Fruit fly (Drosophila melanogaster) whole organism, embryonic: ENCODE measurements around the gene CG32369.

Experiments
- Adf1 ChIP-seq: fragments of 200-800 bp; sonication (Bioruptor generic); IDR thresholded peaks from 2 replicates; pipeline ENCODE4 v1.3.6; 2022; ENCODE audit warnings: missing biosample characterization, missing genetic modification characterization
- Antp ChIP-seq: fragments of 200-800 bp; sonication (Bioruptor generic); optimal IDR thresholded peaks from 3 replicates; lab custom pipeline; 2016; ENCODE audit warnings: missing biosample characterization, missing genetic modification characterization
- BEAF-32 ChIP-seq: fragments of 200-800 bp; sonication (Bioruptor generic); optimal IDR thresholded peaks from 3 replicates; lab custom pipeline; 2017; ENCODE audit warnings: missing biosample characterization, missing genetic modification characterization, mild to moderate bottlenecking, moderate library complexity, missing genetic modification reagents
- CG1024 ChIP-seq: fragments of 200-800 bp; sonication (Bioruptor generic); IDR thresholded peaks from 2 replicates; pipeline ENCODE4 v1.3.6; 2022; ENCODE audit warnings: missing biosample characterization, missing genetic modification characterization
- CG11504 ChIP-seq: fragments of 200-800 bp; sonication (Bioruptor generic); optimal IDR thresholded peaks from 3 replicates; lab custom pipeline; 2019; ENCODE audit warnings: missing biosample characterization, mild to moderate bottlenecking, missing genetic modification characterization, moderate library complexity
- CG12219 ChIP-seq: fragments of 200-800 bp; sonication (Bioruptor generic); optimal IDR thresholded peaks from 3 replicates; lab custom pipeline; 2018; ENCODE audit warnings: missing biosample characterization, mild to moderate bottlenecking, missing genetic modification characterization
- CG12769 ChIP-seq: fragments of 200-800 bp; sonication (Bioruptor generic); optimal IDR thresholded peaks from 2 replicates; lab custom pipeline; 2019; ENCODE audit warnings: missing biosample characterization, mild to moderate bottlenecking, missing genetic modification characterization, moderate library complexity
- CG13123 ChIP-seq: fragments of 200-800 bp; sonication (Bioruptor generic); optimal IDR thresholded peaks from 2 replicates; lab custom pipeline; 2016; ENCODE audit warnings: missing biosample characterization, missing genetic modification characterization
- CG17385 ChIP-seq: fragments of 200-800 bp; sonication (Bioruptor generic); optimal IDR thresholded peaks from 3 replicates; lab custom pipeline; 2018; ENCODE audit warnings: missing biosample characterization, mild to moderate bottlenecking, missing genetic modification characterization
- CG18599 ChIP-seq: fragments of 200-800 bp; sonication (Bioruptor generic); optimal IDR thresholded peaks from 3 replicates; lab custom pipeline; 2017; ENCODE audit warnings: missing biosample characterization, missing genetic modification characterization, mild to moderate bottlenecking, moderate library complexity, missing genetic modification reagents
- CG2678 ChIP-seq: fragments of 200-800 bp; sonication (Bioruptor generic); optimal IDR thresholded peaks from 3 replicates; lab custom pipeline; 2019; ENCODE audit warnings: missing biosample characterization, mild to moderate bottlenecking, missing genetic modification characterization, moderate library complexity
- CG30431 ChIP-seq: fragments of 200-800 bp; sonication (Bioruptor generic); optimal IDR thresholded peaks from 2 replicates; lab custom pipeline; 2017; ENCODE audit warnings: missing biosample characterization, missing genetic modification characterization
- CG32767 ChIP-seq: fragments of 200-800 bp; sonication (Bioruptor generic); IDR thresholded peaks from 2 replicates; pipeline ENCODE4 v1.3.6; 2022; ENCODE audit warnings: missing biosample characterization, missing genetic modification characterization
- CG42726 ChIP-seq: fragments of 200-800 bp; sonication (Bioruptor generic); IDR thresholded peaks from 2 replicates; pipeline ENCODE4 v1.3.6; 2022; ENCODE audit warnings: missing biosample characterization, missing genetic modification characterization; ENCODE audit not compliant: partially characterized antibody
- CG5245 ChIP-seq: fragments of 200-800 bp; sonication (Bioruptor generic); optimal IDR thresholded peaks from 3 replicates; lab custom pipeline; 2016; ENCODE audit warnings: missing biosample characterization, missing genetic modification characterization
- CG7556 ChIP-seq: fragments of 200-800 bp; sonication (Bioruptor generic); optimal IDR thresholded peaks from 2 replicates; lab custom pipeline; 2017; ENCODE audit warnings: missing biosample characterization, mild to moderate bottlenecking, missing genetic modification characterization
- CG8089 ChIP-seq: fragments of 200-800 bp; sonication (Bioruptor generic); optimal IDR thresholded peaks from 3 replicates; lab custom pipeline; 2016; ENCODE audit warnings: missing biosample characterization, missing genetic modification characterization
- CG8290 ChIP-seq, 3 experiments: fragments of 200-800 bp; sonication (Bioruptor generic); optimal IDR thresholded peaks; 2 replicates each; lab custom pipeline; 2016 to 2019; ENCODE audit warnings: missing biosample characterization in 3 of 3, missing genetic modification characterization in 3 of 3, mild to moderate bottlenecking in 2 of 3, moderate library complexity in 1 of 3
- D19A ChIP-seq: fragments of 200-800 bp; optimal IDR thresholded peaks from 3 replicates; lab custom pipeline; 2019; ENCODE audit warnings: missing biosample characterization, mild to moderate bottlenecking, missing genetic modification characterization, moderate library complexity
- Dip3 ChIP-seq: fragments of 200-800 bp; sonication (Bioruptor generic); optimal IDR thresholded peaks from 3 replicates; lab custom pipeline; 2016; ENCODE audit warnings: missing biosample characterization, missing genetic modification characterization
- Dref ChIP-seq: fragments of 200-800 bp; sonication (Bioruptor generic); IDR thresholded peaks from 2 replicates; pipeline ENCODE4 v1.3.6; 2022; ENCODE audit warnings: missing biosample characterization, missing genetic modification characterization
- Hand ChIP-seq: fragments of 200-800 bp; sonication (Bioruptor generic); optimal IDR thresholded peaks from 2 replicates; lab custom pipeline; 2017; ENCODE audit warnings: mild to moderate bottlenecking, missing biosample characterization, missing genetic modification reagents, missing genetic modification characterization
- Meics ChIP-seq: fragments of 200-800 bp; sonication (Bioruptor generic); optimal IDR thresholded peaks from 2 replicates; lab custom pipeline; 2017; ENCODE audit warnings: missing biosample characterization, mild to moderate bottlenecking, missing genetic modification characterization
- Neu2 ChIP-seq: fragments of 200-800 bp; sonication (Bioruptor generic); optimal IDR thresholded peaks from 3 replicates; lab custom pipeline; 2016; ENCODE audit warnings: missing biosample characterization, missing genetic modification characterization, borderline replicate concordance
- NfI ChIP-seq: fragments of 200-800 bp; sonication (Bioruptor generic); optimal IDR thresholded peaks from 3 replicates; lab custom pipeline; 2018; ENCODE audit warnings: missing biosample characterization, mild to moderate bottlenecking, missing genetic modification characterization, moderate library complexity
- Opbp ChIP-seq: fragments of 200-800 bp; sonication (Bioruptor generic); IDR thresholded peaks from 3 replicates; pipeline ENCODE4 v1.3.6; 2022; ENCODE audit warnings: missing biosample characterization, missing genetic modification characterization; ENCODE audit not compliant: partially characterized antibody
- Sox102F ChIP-seq: fragments of 200-800 bp; sonication (Bioruptor generic); optimal IDR thresholded peaks from 2 replicates; lab custom pipeline; 2018; ENCODE audit warnings: missing biosample characterization, mild to moderate bottlenecking, missing genetic modification characterization, moderate library complexity
- TFAM ChIP-seq: fragments of 200-800 bp; sonication (Bioruptor generic); optimal IDR thresholded peaks from 2 replicates; lab custom pipeline; 2017; ENCODE audit warnings: missing biosample characterization, missing genetic modification characterization, inconsistent platforms
- abd-A ChIP-seq: fragments of 200-800 bp; sonication (Bioruptor generic); optimal IDR thresholded peaks from 3 replicates; lab custom pipeline; 2019; ENCODE audit warnings: missing biosample characterization, mild to moderate bottlenecking, missing genetic modification characterization, moderate library complexity
- bsh ChIP-seq, 2 experiments: fragments of 200-800 bp; sonication (Bioruptor generic); optimal IDR thresholded peaks; 2 replicates each; lab custom pipeline; 2017 to 2018; ENCODE audit warnings: mild to moderate bottlenecking in 2 of 2, missing biosample characterization in 2 of 2, missing genetic modification characterization in 2 of 2, moderate library complexity in 1 of 2
- caup ChIP-seq: fragments of 200-800 bp; sonication (Bioruptor generic); optimal IDR thresholded peaks from 3 replicates; lab custom pipeline; 2017; ENCODE audit warnings: missing biosample characterization, mild to moderate bottlenecking, missing genetic modification characterization, moderate library complexity; ENCODE audit not compliant: severe bottlenecking
- crp ChIP-seq, 2 experiments: fragments of 200-800 bp; sonication (Bioruptor generic); optimal IDR thresholded peaks; 2 replicates in 1 of 2; 3 replicates in 1 of 2; lab custom pipeline; 2017; ENCODE audit warnings: missing biosample characterization in 2 of 2, missing genetic modification characterization in 2 of 2, mild to moderate bottlenecking in 1 of 2, moderate library complexity in 1 of 2
- danr ChIP-seq: fragments of 200-800 bp; sonication (Bioruptor generic); IDR thresholded peaks from 2 replicates; pipeline ENCODE4 v1.3.6; 2022; ENCODE audit warnings: missing biosample characterization, missing genetic modification characterization
- dysf ChIP-seq: fragments of 200-800 bp; sonication (Bioruptor generic); IDR thresholded peaks from 3 replicates; pipeline ENCODE4 v1.3.6; 2022; ENCODE audit warnings: missing biosample characterization, missing genetic modification characterization
- grau ChIP-seq: fragments of 200-800 bp; optimal IDR thresholded peaks from 3 replicates; lab custom pipeline; 2019; ENCODE audit warnings: missing biosample characterization, mild to moderate bottlenecking, missing genetic modification characterization, moderate library complexity
- jing ChIP-seq: fragments of 200-800 bp; sonication (Bioruptor generic); optimal IDR thresholded peaks from 2 replicates; lab custom pipeline; 2018; ENCODE audit warnings: missing biosample characterization, mild to moderate bottlenecking, missing genetic modification characterization
- jumu ChIP-seq: fragments of 200-800 bp; sonication (Bioruptor generic); optimal IDR thresholded peaks from 3 replicates; lab custom pipeline; 2016; ENCODE audit warnings: missing biosample characterization, missing genetic modification characterization
- lola ChIP-seq, 3 experiments: fragments of >200 bp in 2 of 3; fragments of 200-800 bp in 1 of 3; sonication (Bioruptor generic) in 1 of 3; optimal IDR thresholded peaks; 2 replicates each; lab custom pipeline; 2017 to 2019; ENCODE audit warnings: missing biosample characterization in 3 of 3, missing genetic modification characterization in 3 of 3, mild to moderate bottlenecking in 1 of 3, moderate library complexity in 1 of 3
- mld ChIP-seq: fragments of 200-800 bp; sonication (Bioruptor generic); IDR thresholded peaks from 3 replicates; pipeline ENCODE4 v1.3.6; 2022; ENCODE audit warnings: missing biosample characterization, missing genetic modification characterization; ENCODE audit not compliant: partially characterized antibody
- nerfin-1 ChIP-seq: fragments of 200-800 bp; sonication (Bioruptor generic); optimal IDR thresholded peaks from 3 replicates; lab custom pipeline; 2019; ENCODE audit warnings: missing biosample characterization, mild to moderate bottlenecking, missing genetic modification characterization, moderate library complexity
- nom ChIP-seq: fragments of 200-800 bp; sonication (Bioruptor generic); optimal IDR thresholded peaks from 2 replicates; lab custom pipeline; 2017; ENCODE audit warnings: missing biosample characterization, missing genetic modification characterization, mild to moderate bottlenecking, moderate library complexity, missing genetic modification reagents
- repo ChIP-seq: fragments of 200-800 bp; sonication (Bioruptor generic); optimal IDR thresholded peaks from 2 replicates; lab custom pipeline; 2016; ENCODE audit warnings: missing biosample characterization, missing genetic modification characterization
- sd ChIP-seq: fragments of 200-800 bp; sonication (Bioruptor generic); optimal IDR thresholded peaks from 3 replicates; lab custom pipeline; 2018; ENCODE audit warnings: missing biosample characterization, mild to moderate bottlenecking, missing genetic modification characterization, moderate library complexity
- sqz ChIP-seq: fragments of 200-800 bp; sonication (Bioruptor generic); optimal IDR thresholded peaks from 3 replicates; lab custom pipeline; 2018; ENCODE audit warnings: missing biosample characterization, mild to moderate bottlenecking, missing genetic modification characterization
- ttk ChIP-seq: fragments of 200-800 bp; sonication (Bioruptor generic); IDR thresholded peaks from 2 replicates; pipeline ENCODE4 v2.1.2; 2022; ENCODE audit warnings: missing biosample characterization, missing genetic modification characterization
- vnd ChIP-seq: fragments of 200-800 bp; sonication (Bioruptor generic); IDR thresholded peaks from 3 replicates; pipeline ENCODE4 v1.3.6; 2022; ENCODE audit warnings: missing biosample characterization, missing genetic modification characterization; ENCODE audit not compliant: partially characterized antibody

CG32369 gene

DNA sequence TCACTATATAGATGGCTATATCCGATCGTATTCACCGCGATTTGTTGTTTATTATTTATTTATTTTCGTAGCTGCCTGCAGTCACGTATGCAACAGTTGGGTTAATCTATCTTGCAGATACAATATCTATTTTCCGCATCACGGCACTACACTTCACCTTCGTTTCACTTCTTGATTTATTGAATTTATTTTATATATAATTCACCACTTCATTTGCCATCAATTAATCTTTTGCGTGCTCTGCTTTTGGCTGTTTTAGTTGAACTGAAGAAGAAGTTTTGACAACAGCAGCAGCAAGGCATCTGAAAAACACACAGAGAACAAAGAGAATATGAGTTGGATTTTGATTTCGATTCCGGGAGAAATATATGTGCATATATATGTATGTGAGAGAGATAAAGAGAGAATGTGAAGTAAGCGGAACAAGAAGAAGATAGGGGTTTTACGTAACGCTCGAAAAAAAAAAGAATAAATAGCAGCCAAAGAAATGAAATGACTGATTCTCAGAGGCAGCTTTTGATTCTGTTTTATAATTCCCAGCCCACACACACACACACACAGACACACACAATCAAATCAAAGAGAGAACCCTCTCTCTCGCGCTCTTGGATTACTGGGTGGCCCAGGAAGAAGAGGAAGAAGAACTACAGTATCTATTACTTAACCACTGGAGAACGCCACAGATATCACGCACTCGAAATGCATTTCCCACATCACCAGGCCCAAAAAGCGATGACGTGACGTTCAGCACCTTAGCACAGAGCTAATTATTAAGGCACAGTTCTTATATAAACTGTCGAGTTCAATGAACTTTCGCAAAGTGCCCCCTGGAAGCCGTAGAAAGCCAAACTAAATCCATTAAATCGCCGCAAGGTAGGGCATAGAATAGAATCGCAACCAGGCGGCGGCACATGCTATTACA, 5.0 kb downstream of the CG32369 start (continued):
- TF ChIP-seq crp (GFP tag; optimal IDR thresholded peaks at IDR 0.05; lab: Kevin White, UChicago) (no peak), Hand (peak; percentile 16), Sox102F (no peak), ttk (GFP tag; lab: Robert Waterston, UW) (no peak), CG17385 (GFP tag; lab: Kevin White, UChicago) (peak; percentile 90), CG12769 (tag; lab: Kevin White, UChicago) (peak; percentile 22), Dref (GFP tag; lab: Robert Waterston, UW) (no peak), Opbp (no peak), lola (GFP tag; optimal IDR thresholded peaks at IDR 0.05; lab: Kevin White, UChicago) (no peak), Dip3 (GFP tag; lab: Kevin White, UChicago) (no peak), CG8290 (GFP tag; optimal IDR thresholded peaks at IDR 0.05; lab: Kevin White, UChicago) (no peak), CG8290 (tag; optimal IDR thresholded peaks at IDR 0.05; lab: Kevin White, UChicago) (no peak), CG1024 (GFP tag; lab: Robert Waterston, UW) (no peak), sqz (GFP tag; lab: Kevin White, UChicago) (peak; percentile 82), CG12219 (GFP tag; lab: Kevin White, UChicago) (no peak), jing (GFP tag; lab: Kevin White, UChicago) (no peak), CG30431 (GFP tag; lab: Kevin White, UChicago) (no peak), vnd (GFP tag; lab: Robert Waterston, UW) (no peak), CG7556 (GFP tag; lab: Kevin White, UChicago) (no peak), grau (tag; lab: Kevin White, UChicago) (no peak), CG13123 (GFP tag; lab: Kevin White, UChicago) (no peak), CG32767 (no peak), CG2678 (tag; lab: Kevin White, UChicago) (peak; percentile 7), NfI (GFP tag; lab: Kevin White, UChicago) (no peak), CG42726 (GFP tag; lab: Robert Waterston, UW) (no peak), D19A (tag; lab: Kevin White, UChicago) (peak; percentile 31), Adf1 (GFP tag; lab: Robert Waterston, UW) (no peak; the same call in 1 of the 2 replicates), CG11504 (tag; lab: Kevin White, UChicago) (peak; percentile 65), nerfin-1 (tag; lab: Kevin White, UChicago) (no peak), Antp (no peak), CG5245 (GFP tag; lab: Kevin White, UChicago) (no peak), BEAF-32 (GFP tag; lab: Kevin White, UChicago) (no peak), repo (no peak), dysf (no peak), abd-A (tag; lab: Kevin White, UChicago) (no peak), sd (tag; lab: Kevin White, UChicago) (peak; percentile 39), bsh (GFP tag; optimal IDR thresholded peaks at IDR 0.05; lab: Kevin White, UChicago) (peak in 1 of 2 experiments; percentile 28), Meics (GFP tag; lab: Kevin White, UChicago) (no peak), mld (GFP tag; lab: Robert Waterston, UW) (no peak), CG18599 (GFP tag; lab: Kevin White, UChicago) (no peak), jumu (GFP tag; lab: Kevin White, UChicago) (no peak), danr (no peak), caup (no peak), TFAM (GFP tag; lab: Kevin White, UChicago) (no peak), Neu2 (GFP tag; lab: Kevin White, UChicago) (no peak), nom (GFP tag; lab: Kevin White, UChicago) (peak; percentile 62), CG8089 (GFP tag; lab: Kevin White, UChicago) (no peak)
